Worm (Caenorhabditis elegans): ENCODE data around the gene T10H10.2.

- TF ChIP-seq nhr-232 (tag; optimal IDR thresholded peaks at IDR 0.05) (no peak), pag-3 (tag; optimal IDR thresholded peaks at IDR 0.05; ENCODE audit: borderline replicate concordance) (no peak), ama-1 (optimal IDR thresholded peaks at IDR 0.05) (no peak), ceh-24 (tag; optimal IDR thresholded peaks at IDR 0.05) (no peak), elt-2 (tag; optimal IDR thresholded peaks at IDR 0.05) (no peak), hlh-8 (tag; optimal IDR thresholded peaks at IDR 0.05) (no peak), ceh-48 (tag; optimal IDR thresholded peaks at IDR 0.05) (no peak), fkh-6 (tag; optimal IDR thresholded peaks at IDR 0.05) (no peak)
These were observed 50.1 kb downstream of the T10H10.2 start, which contains the start of gene nlp-2 for ce11 chrX:2344666-2345065.
